Fruit fly (Drosophila melanogaster) whole organism, pupa: ENCODE results near the gene CG4278.

Experiments used
- CG15710 ChIP-seq: fragments of 200-800 bp; sonication (Bioruptor generic); optimal IDR thresholded peaks from 2 replicates; lab custom pipeline; 2018; ENCODE audit warnings: missing biosample characterization, mild to moderate bottlenecking, missing genetic modification characterization, moderate library complexity
- CG4496 ChIP-seq: fragments of 200-800 bp; sonication (Bioruptor generic); IDR thresholded peaks from 3 replicates; pipeline ENCODE4 v1.3.6; 2022; ENCODE audit warnings: missing biosample characterization, missing genetic modification characterization
- CG8301 ChIP-seq: fragments of 200-800 bp; sonication (Bioruptor generic); optimal IDR thresholded peaks from 2 replicates; lab custom pipeline; 2018; ENCODE audit warnings: missing biosample characterization, mild to moderate bottlenecking, missing genetic modification characterization
- D1 ChIP-seq: fragments of 200-800 bp; sonication (Bioruptor generic); optimal IDR thresholded peaks from 2 replicates; lab custom pipeline; 2018; ENCODE audit warnings: missing biosample characterization, mild to moderate bottlenecking, missing genetic modification characterization, moderate library complexity
- Ets98B ChIP-seq: fragments of 200-800 bp; sonication (Bioruptor generic); IDR thresholded peaks from 2 replicates; pipeline ENCODE4 v1.3.6; 2022; ENCODE audit warnings: missing biosample characterization, missing genetic modification characterization
- Pif1A ChIP-seq: fragments of 200-800 bp; sonication (Bioruptor generic); optimal IDR thresholded peaks from 3 replicates; lab custom pipeline; 2016; ENCODE audit warnings: missing biosample characterization, missing genetic modification characterization
- gl ChIP-seq: fragments of 200-800 bp; sonication (Bioruptor generic); optimal IDR thresholded peaks from 2 replicates; lab custom pipeline; 2018; ENCODE audit warnings: missing biosample characterization, mild to moderate bottlenecking, missing genetic modification characterization

dm6 chr2L:16281419-16282076, 45.3 kb upstream of the CG4278 start:
- TF ChIP-seq CG8301 (peak; percentile 74), D1 (tag; lab: Kevin White, UChicago) (no peak), Pif1A (no peak), Ets98B (GFP tag; lab: Robert Waterston, UW) (peak; percentile 22; the same call in 1 of the 2 replicates), CG4496 (GFP tag; lab: Robert Waterston, UW) (peak; percentile 60; the same call in 2 of the 3 replicates), CG15710 (peak; percentile 12), gl (tag; lab: Kevin White, UChicago) (no peak)
